Worm (Caenorhabditis elegans): ENCODE results near the gene K02F3.12.

The K02F3.12 gene

ce11 chrIII:833711-834442, 22.5 kb upstream of the K02F3.12 start (continued):
- TF ChIP-seq unc-62 (GFP tag; optimal IDR thresholded peaks at IDR 0.05) (no peak), zag-1 (tag; optimal IDR thresholded peaks at IDR 0.05) (no peak), blmp-1 (tag; optimal IDR thresholded peaks at IDR 0.05) (peak; percentile 51), xbp-1 (tag; optimal IDR thresholded peaks at IDR 0.05) (peak; percentile 82), efl-1 (optimal IDR thresholded peaks at IDR 0.05) (peak; percentile 79 to 90), efl-1 (GFP tag; optimal IDR thresholded peaks at IDR 0.05 in 1 of 2) (peak; percentile 69 to 96), nhr-85 (tag) (peak; percentile 97), tlp-1 (tag; optimal IDR thresholded peaks at IDR 0.05) (no peak), nhr-90 (tag; optimal IDR thresholded peaks at IDR 0.05; ENCODE audit: poor library complexity) (peak; percentile 84), pqm-1 (tag; optimal IDR thresholded peaks at IDR 0.05) (peak; percentile 84), sptf-1 (tag; optimal IDR thresholded peaks at IDR 0.05) (no peak), fkh-10 (GFP tag; optimal IDR thresholded peaks at IDR 0.05) (peak; percentile 81), lir-3 (tag; optimal IDR thresholded peaks at IDR 0.05; ENCODE audit: poor library complexity) (peak; percentile 12), jun-1 (tag; optimal IDR thresholded peaks at IDR 0.05) (peak; percentile 95), irx-1 (tag; optimal IDR thresholded peaks at IDR 0.05) (peak; percentile 78), nhr-77 (tag; optimal IDR thresholded peaks at IDR 0.05) (peak; percentile 95), mep-1 (tag; optimal IDR thresholded peaks at IDR 0.05) (peak; percentile 93), ceh-88 (GFP tag; IDR thresholded peaks at IDR 0.05) (peak; percentile 45; the same call in 1 of the 2 replicates), elt-3 (tag; optimal IDR thresholded peaks at IDR 0.05) (peak in 5 of 6 experiments; percentile 5 to 84 (median 65)), grh-1 (GFP tag; IDR thresholded peaks at IDR 0.05) (no peak), lin-14 (GFP tag; optimal IDR thresholded peaks at IDR 0.05) (peak; percentile 99), nhr-237 (tag; optimal IDR thresholded peaks at IDR 0.05) (peak; percentile 90), sup-37 (GFP tag; optimal IDR thresholded peaks at IDR 0.05) (peak; percentile 45), unc-86 (tag; optimal IDR thresholded peaks at IDR 0.05) (peak; percentile 80), aly-2 (tag; optimal IDR thresholded peaks at IDR 0.05) (peak; percentile 55), nhr-28 (tag; optimal IDR thresholded peaks at IDR 0.05) (no peak), fos-1 (tag; optimal IDR thresholded peaks at IDR 0.05) (peak; percentile 85), vab-15 (tag; optimal IDR thresholded peaks at IDR 0.05) (no peak), ces-1 (GFP tag; optimal IDR thresholded peaks at IDR 0.05) (no peak), aha-1 (tag; optimal IDR thresholded peaks at IDR 0.05) (no peak), ceh-63 (GFP tag; optimal IDR thresholded peaks at IDR 0.05) (no peak), nhr-11 (tag; optimal IDR thresholded peaks at IDR 0.05) (peak; percentile 84), mef-2 (tag; optimal IDR thresholded peaks at IDR 0.05) (no peak), nhr-47 (tag; optimal IDR thresholded peaks at IDR 0.05) (peak; percentile 91), lin-15B (tag; optimal IDR thresholded peaks at IDR 0.05) (no peak), egl-13 (tag; optimal IDR thresholded peaks at IDR 0.05) (peak; percentile 54), pax-3 (tag; optimal IDR thresholded peaks at IDR 0.05) (peak; percentile 70), alr-1 (tag; optimal IDR thresholded peaks at IDR 0.05; ENCODE audit: borderline replicate concordance) (no peak), nhr-71 (tag; optimal IDR thresholded peaks at IDR 0.05) (peak; percentile 97), dpl-1 (GFP tag; optimal IDR thresholded peaks at IDR 0.05) (peak; percentile 67 to 68 (median 67)), ztf-11 (tag; optimal IDR thresholded peaks at IDR 0.05) (peak in 1 of 2 experiments; percentile 11), lsy-2 (tag; optimal IDR thresholded peaks at IDR 0.05) (peak; percentile 81 to 95), C34B4.2 (tag; optimal IDR thresholded peaks at IDR 0.05) (no peak), fkh-4 (tag; optimal IDR thresholded peaks at IDR 0.05; ENCODE audit: borderline replicate concordance) (no peak)
